Worm (Caenorhabditis elegans): ENCODE measurements around the gene B0252.1.

DNA sequence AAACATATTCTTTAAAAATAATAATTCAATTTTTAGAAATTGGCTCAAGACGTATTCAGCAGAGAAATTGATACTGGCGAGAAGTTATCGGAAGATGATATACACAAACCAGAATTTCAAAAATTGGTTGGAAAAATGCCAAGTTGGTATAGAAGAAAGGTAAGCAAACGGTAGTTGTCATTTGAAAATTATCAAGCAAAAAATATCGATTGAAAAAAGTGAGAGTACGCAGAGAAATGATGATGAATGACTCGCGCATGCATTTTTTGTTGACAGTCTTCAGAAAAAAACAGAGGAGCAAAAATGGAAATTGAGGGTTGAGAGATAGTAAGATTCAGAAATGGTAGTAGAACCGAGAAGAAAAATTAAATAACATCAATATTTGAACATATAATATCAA, 13.5 kb downstream of the B0252.1 start:
- no peak for TF ChIP-seq R02D3.7 (tag; optimal IDR thresholded peaks at IDR 0.05)
- no peak for TF ChIP-seq egl-27 (tag; optimal IDR thresholded peaks at IDR 0.05)
- TF ChIP-seq ztf-11 (tag; optimal IDR thresholded peaks at IDR 0.05), result no peak
- no peak for TF ChIP-seq nhr-237 (tag; optimal IDR thresholded peaks at IDR 0.05)
- TF ChIP-seq nhr-11 (tag; optimal IDR thresholded peaks at IDR 0.05), result no peak
- no peak for TF ChIP-seq ZK546.5 (tag; optimal IDR thresholded peaks at IDR 0.05)
- no peak for TF ChIP-seq unc-39 (tag; optimal IDR thresholded peaks at IDR 0.05)
- no peak for TF ChIP-seq elt-2 (tag; optimal IDR thresholded peaks at IDR 0.05)
- TF ChIP-seq nhr-12 (tag; optimal IDR thresholded peaks at IDR 0.05), result no peak
- no peak for TF ChIP-seq lin-39 (tag; optimal IDR thresholded peaks at IDR 0.05)
